Fruit fly (Drosophila melanogaster) whole organism, embryonic: ENCODE measurements around the gene Cln7.

Experiments
- ATbp ChIP-seq: fragments of 200-800 bp; sonication (Bioruptor generic); optimal IDR thresholded peaks from 2 replicates; lab custom pipeline; 2017; ENCODE audit warnings: missing biosample characterization, mild to moderate bottlenecking, missing genetic modification characterization, missing genetic modification reagents
- Adf1 ChIP-seq: fragments of 200-800 bp; sonication (Bioruptor generic); IDR thresholded peaks from 2 replicates; pipeline ENCODE4 v1.3.6; 2022; ENCODE audit warnings: missing biosample characterization, missing genetic modification characterization
- CG10366 ChIP-seq: fragments of 200-800 bp; sonication (Bioruptor generic); IDR thresholded peaks from 2 replicates; pipeline ENCODE4 v1.3.6; 2022; ENCODE audit warnings: missing biosample characterization, missing genetic modification characterization
- CG10959 ChIP-seq: fragments of 200-800 bp; sonication (Bioruptor generic); IDR thresholded peaks from 2 replicates; pipeline ENCODE4 v1.3.6; 2022; ENCODE audit warnings: missing biosample characterization, missing genetic modification characterization
- CG12659 ChIP-seq: fragments of 200-800 bp; sonication (Bioruptor generic); optimal IDR thresholded peaks from 3 replicates; lab custom pipeline; 2017; ENCODE audit warnings: mild to moderate bottlenecking, missing biosample characterization, missing genetic modification reagents, missing genetic modification characterization
- CG14050 ChIP-seq: fragments of 200-800 bp; sonication (Bioruptor generic); IDR thresholded peaks from 3 replicates; pipeline ENCODE4 v1.3.6; 2022; ENCODE audit warnings: missing biosample characterization, missing genetic modification characterization
- CG15269 ChIP-seq: fragments of 200-800 bp; sonication (Bioruptor generic); optimal IDR thresholded peaks from 2 replicates; lab custom pipeline; 2018; ENCODE audit warnings: missing biosample characterization, mild to moderate bottlenecking, missing genetic modification characterization, moderate library complexity
- CG17568 ChIP-seq: fragments of 200-800 bp; sonication (Bioruptor generic); optimal IDR thresholded peaks from 2 replicates; lab custom pipeline; 2018; ENCODE audit warnings: missing biosample characterization, mild to moderate bottlenecking, missing genetic modification characterization, moderate library complexity
- CG31441 ChIP-seq: fragments of 200-800 bp; sonication (Bioruptor generic); IDR thresholded peaks from 2 replicates; pipeline ENCODE4 v1.3.6; 2022; ENCODE audit warnings: missing biosample characterization, missing genetic modification characterization
- CG32767 ChIP-seq: fragments of 200-800 bp; sonication (Bioruptor generic); IDR thresholded peaks from 2 replicates; pipeline ENCODE4 v1.3.6; 2022; ENCODE audit warnings: missing biosample characterization, missing genetic modification characterization
- CG3407 ChIP-seq: fragments of 200-800 bp; sonication (Bioruptor generic); optimal IDR thresholded peaks from 2 replicates; lab custom pipeline; 2018; ENCODE audit warnings: missing biosample characterization, mild to moderate bottlenecking, missing genetic modification characterization
- CG34224 ChIP-seq: fragments of 200-800 bp; sonication (Bioruptor generic); IDR thresholded peaks from 3 replicates; pipeline ENCODE4 v1.3.6; 2022; ENCODE audit warnings: missing biosample characterization, missing genetic modification characterization; ENCODE audit not compliant: partially characterized antibody
- CG34422 ChIP-seq: fragments of 200-800 bp; sonication (Bioruptor generic); IDR thresholded peaks from 3 replicates; pipeline ENCODE4 v1.3.6; 2022; ENCODE audit warnings: missing biosample characterization, missing genetic modification characterization
- CG6689 ChIP-seq: fragments of 200-800 bp; sonication (Bioruptor generic); IDR thresholded peaks from 2 replicates; pipeline ENCODE4 v1.3.6; 2022; ENCODE audit warnings: missing biosample characterization, missing genetic modification characterization
- CG7786 ChIP-seq: fragments of 200-800 bp; sonication (Bioruptor generic); optimal IDR thresholded peaks from 2 replicates; lab custom pipeline; 2016; ENCODE audit warnings: missing biosample characterization, missing genetic modification characterization
- CG8944 ChIP-seq: fragments of 200-800 bp; sonication (Bioruptor generic); optimal IDR thresholded peaks from 3 replicates; lab custom pipeline; 2016; ENCODE audit warnings: missing biosample characterization, missing genetic modification characterization
- CG9437 ChIP-seq: fragments of 200-800 bp; sonication (Bioruptor generic); optimal IDR thresholded peaks from 2 replicates; lab custom pipeline; 2018; ENCODE audit warnings: missing biosample characterization, mild to moderate bottlenecking, missing genetic modification characterization
- CG9609 ChIP-seq: fragments of 200-800 bp; sonication (Bioruptor generic); optimal IDR thresholded peaks from 3 replicates; lab custom pipeline; 2016; ENCODE audit warnings: missing biosample characterization, missing genetic modification characterization
- CG9797 ChIP-seq: fragments of 200-800 bp; sonication (Bioruptor generic); optimal IDR thresholded peaks from 3 replicates; lab custom pipeline; 2018; ENCODE audit warnings: missing biosample characterization, mild to moderate bottlenecking, missing genetic modification characterization
- CTCF ChIP-seq: fragments of 200-800 bp; sonication (Bioruptor generic); optimal IDR thresholded peaks from 2 replicates; lab custom pipeline; 2017; ENCODE audit warnings: missing biosample characterization, mild to moderate bottlenecking, missing genetic modification characterization, moderate library complexity
- CrebB ChIP-seq: fragments of 200-800 bp; sonication (Bioruptor generic); optimal IDR thresholded peaks from 3 replicates; lab custom pipeline; 2018; ENCODE audit warnings: missing biosample characterization, mild to moderate bottlenecking, missing genetic modification characterization
- Dbx ChIP-seq: fragments of 200-800 bp; sonication (Bioruptor generic); IDR thresholded peaks from 3 replicates; pipeline ENCODE4 v1.3.6; 2022; ENCODE audit warnings: missing biosample characterization, missing genetic modification characterization
- Doc3 ChIP-seq: fragments of 200-800 bp; sonication (Bioruptor generic); IDR thresholded peaks from 3 replicates; pipeline ENCODE4 v1.3.6; 2022; ENCODE audit warnings: missing biosample characterization, missing genetic modification characterization; ENCODE audit not compliant: partially characterized antibody
- Nf-YA ChIP-seq: fragments of 200-800 bp; sonication (Bioruptor generic); IDR thresholded peaks from 2 replicates; pipeline ENCODE4 v1.3.6; 2022; ENCODE audit warnings: missing biosample characterization, missing genetic modification characterization
- Six4 ChIP-seq: fragments of 200-800 bp; sonication (Bioruptor generic); optimal IDR thresholded peaks from 2 replicates; lab custom pipeline; 2016; ENCODE audit warnings: missing biosample characterization, missing genetic modification characterization
- bab2 ChIP-seq: fragments of 200-800 bp; sonication (Bioruptor generic); optimal IDR thresholded peaks from 2 replicates; lab custom pipeline; 2016; ENCODE audit warnings: missing biosample characterization, missing genetic modification characterization
- chm ChIP-seq: fragments of 200-800 bp; sonication (Bioruptor generic); IDR thresholded peaks from 2 replicates; pipeline ENCODE4 v1.3.6; 2022; ENCODE audit warnings: missing biosample characterization, missing genetic modification characterization
- danr ChIP-seq: fragments of 200-800 bp; sonication (Bioruptor generic); IDR thresholded peaks from 2 replicates; pipeline ENCODE4 v1.3.6; 2022; ENCODE audit warnings: missing biosample characterization, missing genetic modification characterization
- dimm ChIP-seq: fragments of 200-800 bp; sonication (Bioruptor generic); IDR thresholded peaks from 2 replicates; pipeline ENCODE4 v1.3.6; 2022; ENCODE audit warnings: missing biosample characterization, missing genetic modification characterization
- dmrt99B ChIP-seq: fragments of 200-800 bp; sonication (Bioruptor generic); optimal IDR thresholded peaks from 2 replicates; lab custom pipeline; 2018; ENCODE audit warnings: missing biosample characterization, mild to moderate bottlenecking, missing genetic modification characterization, moderate library complexity
- esg ChIP-seq: fragments of 200-800 bp; sonication (Bioruptor generic); conservative IDR thresholded peaks from 2 replicates; pipeline ENCODE4 v1.3.6; 2022; ENCODE audit warnings: missing biosample characterization, missing genetic modification characterization
- gem ChIP-seq: fragments of 200-800 bp; sonication (Bioruptor generic); optimal IDR thresholded peaks from 2 replicates; lab custom pipeline; 2019; ENCODE audit warnings: missing biosample characterization, mild to moderate bottlenecking, missing genetic modification characterization, moderate library complexity
- insv ChIP-seq, 2 experiments: fragments of 200-800 bp; sonication (Bioruptor generic); optimal IDR thresholded peaks; 3 replicates each; lab custom pipeline; 2016 to 2018; ENCODE audit warnings: missing biosample characterization in 2 of 2, missing genetic modification characterization in 2 of 2
- lilli ChIP-seq: fragments of 200-800 bp; sonication (Bioruptor generic); optimal IDR thresholded peaks from 3 replicates; lab custom pipeline; 2016; ENCODE audit warnings: missing biosample characterization, missing genetic modification characterization
- odd ChIP-seq: fragments of 200-800 bp; sonication (Bioruptor generic); optimal IDR thresholded peaks from 2 replicates; lab custom pipeline; 2017; ENCODE audit warnings: missing biosample characterization, mild to moderate bottlenecking, missing genetic modification characterization
- pan ChIP-seq, 4 experiments: fragments of >200 bp in 3 of 4; fragments of 200-800 bp in 1 of 4; sonication (Bioruptor generic) in 1 of 4; optimal IDR thresholded peaks in 3 of 4; IDR thresholded peaks in 1 of 4; 2 replicates each; pipeline versions ENCODE4 v1.3.6 to Lab custom; 2017 to 2022; ENCODE audit warnings: missing biosample characterization in 2 of 4, missing genetic modification characterization in 2 of 4, mixed read lengths in 1 of 4
- pb ChIP-seq: fragments of 200-800 bp; sonication (Bioruptor generic); optimal IDR thresholded peaks from 3 replicates; lab custom pipeline; 2016; ENCODE audit warnings: missing biosample characterization, missing genetic modification characterization
- phol ChIP-seq: fragments of 200-800 bp; sonication (Bioruptor generic); optimal IDR thresholded peaks from 3 replicates; lab custom pipeline; 2018; ENCODE audit warnings: missing biosample characterization, mild to moderate bottlenecking, missing genetic modification characterization, moderate library complexity
- pita ChIP-seq: fragments of 200-800 bp; sonication (Bioruptor generic); optimal IDR thresholded peaks from 2 replicates; lab custom pipeline; 2017; ENCODE audit warnings: missing biosample characterization, mild to moderate bottlenecking, missing genetic modification characterization
- pzg ChIP-seq: fragments of 200-800 bp; sonication (Bioruptor generic); optimal IDR thresholded peaks from 3 replicates; lab custom pipeline; 2018; ENCODE audit warnings: missing biosample characterization, mild to moderate bottlenecking, missing genetic modification characterization, moderate library complexity
- rib ChIP-seq: fragments of 200-800 bp; sonication (Bioruptor generic); IDR thresholded peaks from 2 replicates; pipeline ENCODE4 v1.3.6; 2022; ENCODE audit warnings: missing biosample characterization, missing genetic modification characterization
- row ChIP-seq: fragments of 200-800 bp; sonication (Bioruptor generic); IDR thresholded peaks from 3 replicates; pipeline ENCODE4 v1.3.6; 2022; ENCODE audit warnings: missing biosample characterization, missing genetic modification characterization
- run ChIP-seq: fragments of 200-800 bp; sonication (Bioruptor generic); optimal IDR thresholded peaks from 3 replicates; lab custom pipeline; 2018; ENCODE audit warnings: missing biosample characterization, mild to moderate bottlenecking, missing genetic modification characterization
- salm ChIP-seq: fragments of 200-800 bp; sonication (Bioruptor generic); optimal IDR thresholded peaks from 2 replicates; lab custom pipeline; 2018; ENCODE audit warnings: missing biosample characterization, mild to moderate bottlenecking, missing genetic modification characterization
- sisA ChIP-seq: fragments of 200-800 bp; sonication (Bioruptor generic); IDR thresholded peaks from 2 replicates; pipeline ENCODE4 v1.3.6; 2022; ENCODE audit warnings: missing biosample characterization, missing genetic modification characterization
- slbo ChIP-seq: fragments of 200-800 bp; sonication (Bioruptor generic); IDR thresholded peaks from 2 replicates; pipeline ENCODE4 v1.3.6; 2022; ENCODE audit warnings: missing biosample characterization, missing genetic modification characterization
- sr ChIP-seq: fragments of 200-800 bp; sonication (Bioruptor generic); IDR thresholded peaks from 3 replicates; pipeline ENCODE4 v1.3.6; 2022; ENCODE audit warnings: missing biosample characterization, missing genetic modification characterization
- tll ChIP-seq, 2 experiments: fragments of 200-800 bp in 1 of 2; fragments of >200 bp in 1 of 2; sonication (Bioruptor generic) in 1 of 2; optimal IDR thresholded peaks; 2 replicates each; lab custom pipeline; 2017 to 2019; ENCODE audit warnings: missing biosample characterization in 2 of 2, missing genetic modification characterization in 2 of 2, mild to moderate bottlenecking in 1 of 2, moderate library complexity in 1 of 2
- wdn ChIP-seq: fragments of 200-800 bp; sonication (Bioruptor generic); IDR thresholded peaks from 2 replicates; pipeline ENCODE4 v1.3.6; 2022; ENCODE audit warnings: missing biosample characterization, missing genetic modification characterization

The Cln7 gene

DNA sequence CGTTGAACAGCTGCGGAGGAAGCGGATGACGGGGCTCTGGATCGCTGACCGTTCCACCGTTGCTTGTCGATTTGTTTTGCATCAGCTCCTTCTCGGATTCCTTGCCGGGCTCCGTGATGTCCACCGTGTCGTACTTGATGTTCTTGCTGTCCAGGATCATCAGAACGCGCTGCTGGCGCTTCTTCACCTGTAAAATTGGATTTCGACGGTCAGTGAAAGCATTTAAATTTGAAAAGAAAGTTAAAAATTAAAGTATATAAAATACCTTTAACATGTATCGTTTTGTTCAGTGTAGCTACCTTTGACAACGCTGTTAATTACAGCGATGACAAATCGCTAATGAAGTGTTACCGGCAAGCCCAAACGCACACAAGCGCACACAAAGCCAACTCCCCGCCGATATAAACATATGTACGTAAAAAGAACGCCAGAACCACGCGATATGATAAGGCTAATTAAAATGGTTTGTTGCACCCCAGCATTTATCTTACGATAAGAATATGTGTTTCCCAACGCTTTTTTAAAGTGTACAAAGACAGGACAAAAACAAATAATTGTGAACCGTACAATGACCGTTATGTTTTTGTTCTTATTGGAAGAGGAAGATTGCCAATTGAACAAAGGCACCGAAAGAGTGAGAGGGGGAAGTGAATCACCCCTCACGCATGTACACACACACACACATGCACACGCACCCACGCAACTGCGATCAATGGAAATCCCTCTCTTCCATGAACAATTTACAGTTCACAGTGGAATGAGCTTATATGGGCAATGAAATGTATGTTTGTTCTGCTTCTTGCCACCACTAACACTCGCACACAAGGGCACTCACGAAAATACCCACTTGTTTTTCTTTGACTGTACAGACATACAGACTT is 23.1 kb upstream of the Cln7 start (continued):
- TF ChIP-seq wdn (GFP tag; lab: Robert Waterston, UW): no peak
- TF ChIP-seq Adf1 (GFP tag; lab: Robert Waterston, UW): no peak
- peak; percentile 15; the same call in 1 of the 3 replicates for TF ChIP-seq row (GFP tag; lab: Robert Waterston, UW)
- TF ChIP-seq bab2 (GFP tag; lab: Kevin White, UChicago): peak; percentile 3
- TF ChIP-seq CG7786: no peak
- TF ChIP-seq danr: no peak
- peak; percentile 27 for TF ChIP-seq dmrt99B
- peak; percentile 2 for TF ChIP-seq CG12659 (GFP tag; lab: Kevin White, UChicago)
- TF ChIP-seq pita (GFP tag; lab: Kevin White, UChicago): no peak
- peak; percentile 16 for TF ChIP-seq CrebB (tag; lab: Kevin White, UChicago)
- TF ChIP-seq run (tag; lab: Kevin White, UChicago): no peak
- no peak for TF ChIP-seq CG9797 (GFP tag; lab: Kevin White, UChicago)
- peak; percentile 53; the same call in 2 of the 3 replicates for TF ChIP-seq CG14050 (GFP tag; lab: Robert Waterston, UW)
- no peak for TF ChIP-seq ATbp (GFP tag; lab: Kevin White, UChicago)
- peak; percentile 40; the same call in 1 of the 2 replicates for TF ChIP-seq CG10366 (GFP tag; lab: Robert Waterston, UW)
- TF ChIP-seq CG6689 (GFP tag; lab: Robert Waterston, UW): peak; percentile 45; the same call in 1 of the 2 replicates
- TF ChIP-seq CG9437: no peak
- no peak for TF ChIP-seq tll (GFP tag; optimal IDR thresholded peaks at IDR 0.05; lab: Kevin White, UChicago)
- TF ChIP-seq odd: no peak
- TF ChIP-seq pzg: peak; percentile 18
- peak; percentile 39 for TF ChIP-seq CTCF
- peak; percentile 94; the same call in 2 of the 3 replicates for TF ChIP-seq sr (GFP tag; lab: Robert Waterston, UW)
- TF ChIP-seq gem (tag; lab: Kevin White, UChicago): peak; percentile 58
- peak; percentile 47; the same call in 1 of the 3 replicates for TF ChIP-seq CG34422 (GFP tag; lab: Robert Waterston, UW)
- TF ChIP-seq CG34224: no peak
- no peak for TF ChIP-seq CG10959 (GFP tag; lab: Robert Waterston, UW)
- peak; percentile 42; the same call in 1 of the 2 replicates for TF ChIP-seq CG32767 (GFP tag; lab: Robert Waterston, UW)
- TF ChIP-seq pan (optimal IDR thresholded peaks at IDR 0.05; lab: Kevin White, UChicago): no peak
- peak in 1 of 2 experiments; percentile 32 for TF ChIP-seq pan (GFP tag; optimal IDR thresholded peaks at IDR 0.05 in 1 of 2, IDR thresholded peaks at IDR 0.05 in 1 of 2)
- TF ChIP-seq Six4 (GFP tag; lab: Kevin White, UChicago): peak; percentile 1
- TF ChIP-seq insv (GFP tag; optimal IDR thresholded peaks at IDR 0.05; lab: Kevin White, UChicago): peak; percentile 11 to 92
- TF ChIP-seq CG8944 (GFP tag; lab: Kevin White, UChicago): peak; percentile 6
- peak; percentile 42 for TF ChIP-seq CG31441 (GFP tag; lab: Robert Waterston, UW)
- TF ChIP-seq Doc3: no peak
- peak; percentile 35 for TF ChIP-seq lilli
- 0 out of 3 replicates have a peak, but pooled peaks have one; percentile 5 for TF ChIP-seq Dbx
- TF ChIP-seq esg (GFP tag; lab: Robert Waterston, UW): no peak
- TF ChIP-seq dimm (GFP tag; lab: Robert Waterston, UW): no peak
- 0 out of 2 replicates have a peak, but pooled peaks have one; percentile 8 for TF ChIP-seq chm
- peak; percentile 40 for TF ChIP-seq phol
- no peak for TF ChIP-seq CG9609 (GFP tag; lab: Kevin White, UChicago)
- no peak for TF ChIP-seq salm
- no peak for TF ChIP-seq Nf-YA
- TF ChIP-seq CG17568 (GFP tag; lab: Kevin White, UChicago): no peak
- peak; percentile 54 for TF ChIP-seq CG15269 (tag; lab: Kevin White, UChicago)
- TF ChIP-seq pb (GFP tag; lab: Kevin White, UChicago): no peak
- TF ChIP-seq CG3407 (GFP tag; lab: Kevin White, UChicago): no peak
- peak; percentile 67 for TF ChIP-seq rib (GFP tag; lab: Robert Waterston, UW)
- TF ChIP-seq slbo (GFP tag; lab: Robert Waterston, UW): peak; percentile 45
- TF ChIP-seq sisA (GFP tag; lab: Robert Waterston, UW): no peak
